Fruit fly (Drosophila melanogaster) Kc167 (cell line): Measurements from ENCODE around the gene CG2924.

Experiments used
- Myc ChIP-seq: fragments of >200 bp; optimal IDR thresholded peaks from 2 replicates; lab custom pipeline; 2017; ENCODE audit warnings: missing external identifiers
- Sin3A ChIP-seq: fragments of >200 bp; optimal IDR thresholded peaks from 2 replicates; lab custom pipeline; 2018; ENCODE audit warnings: missing external identifiers
- h ChIP-seq: fragments of >200 bp; optimal IDR thresholded peaks from 3 replicates; lab custom pipeline; 2018; ENCODE audit warnings: missing external identifiers
- insv ChIP-seq: fragments of >200 bp; optimal IDR thresholded peaks from 3 replicates; lab custom pipeline; 2018; ENCODE audit warnings: missing external identifiers
- psq ChIP-seq: fragments of >200 bp; optimal IDR thresholded peaks from 2 replicates; lab custom pipeline; 2017; ENCODE audit warnings: missing external identifiers
- ttk ChIP-seq: sonication (Bioruptor generic); optimal IDR thresholded peaks from 2 replicates; lab custom pipeline; 2017; ENCODE audit warnings: missing external identifiers

DNA sequence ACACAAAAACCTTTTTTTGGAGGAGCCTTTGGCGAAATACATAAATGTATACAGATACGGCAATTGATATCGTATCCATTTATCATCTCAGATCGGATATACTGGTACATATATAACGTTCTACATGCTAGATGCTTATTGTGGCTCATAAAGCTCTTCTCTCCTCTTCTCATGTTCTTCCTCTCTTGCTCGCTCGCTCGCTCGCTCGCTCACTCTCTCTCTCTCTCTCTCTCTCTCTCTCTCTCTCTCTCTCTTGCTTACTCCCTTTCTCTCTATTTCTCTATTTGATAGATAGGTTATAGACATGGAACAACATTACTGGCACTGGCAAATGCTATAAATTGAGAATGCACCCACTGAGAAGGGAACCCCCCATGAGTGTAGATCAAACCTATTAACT is 15.5 kb downstream of the CG2924 start:
- no peak for TF ChIP-seq insv (lab: Kevin White, UChicago)
- TF ChIP-seq ttk (lab: Kevin White, UChicago) = no peak
- no peak for TF ChIP-seq h
- no peak for TF ChIP-seq psq (lab: Kevin White, UChicago)
- no peak for TF ChIP-seq Myc (lab: Kevin White, UChicago)
- no peak for TF ChIP-seq Sin3A (lab: Kevin White, UChicago)
